Worm (Caenorhabditis elegans) whole organism, early embryonic: ENCODE measurements around the gene C01G10.17.
A peak's percentile ranks its signal among the peaks of the same experiment; 100 is the strongest.

ENCODE experiments used
- B0310.2 ChIP-seq: sonication (generic microtip); optimal IDR thresholded peaks from 2 replicates; lab custom pipeline; 2016; ENCODE audit warnings: mild to moderate bottlenecking, missing genetic modification characterization, missing compliant biosample characterization
- F13C5.2 ChIP-seq: sonication (generic microtip); optimal IDR thresholded peaks from 2 replicates; lab custom pipeline; 2017; ENCODE audit warnings: mild to moderate bottlenecking, missing genetic modification characterization, inconsistent platforms, missing compliant biosample characterization
- aly-1 ChIP-seq: sonication (generic microtip); optimal IDR thresholded peaks from 2 replicates; lab custom pipeline; 2016; ENCODE audit warnings: missing genetic modification characterization, missing compliant biosample characterization
- ama-1 ChIP-seq: fragments of 150-350 bp; optimal IDR thresholded peaks from 2 replicates; lab custom pipeline; 2014
- ceh-13 ChIP-seq: fragments of 200-800 bp; sonication (Bioruptor generic); optimal IDR thresholded peaks from 2 replicates; lab custom pipeline; 2018; ENCODE audit warnings: mild to moderate bottlenecking, missing genetic modification characterization, missing compliant biosample characterization
- ceh-36 ChIP-seq: sonication (generic microtip); optimal IDR thresholded peaks from 2 replicates; lab custom pipeline; 2016; ENCODE audit warnings: missing genetic modification characterization, inconsistent platforms, missing compliant biosample characterization
- ets-7 ChIP-seq: sonication (generic microtip); optimal IDR thresholded peaks from 2 replicates; lab custom pipeline; 2016; ENCODE audit warnings: missing genotype, missing genetic modification characterization, missing compliant biosample characterization
- flt-1 ChIP-seq: fragments of 200-800 bp; sonication (Bioruptor generic); IDR thresholded peaks from 2 replicates; pipeline ENCODE4 v1.3.6; 2022; ENCODE audit warnings: missing genetic modification characterization, missing compliant biosample characterization
- hmbx-1 ChIP-seq: sonication (generic microtip); optimal IDR thresholded peaks from 2 replicates; lab custom pipeline; 2016; ENCODE audit warnings: mild to moderate bottlenecking, missing genetic modification characterization, missing compliant biosample characterization
- hmg-4 ChIP-seq: fragments of 200-800 bp; sonication (Bioruptor generic); optimal IDR thresholded peaks from 2 replicates; lab custom pipeline; 2018; ENCODE audit warnings: mild to moderate bottlenecking, missing genetic modification characterization, missing compliant biosample characterization
- hnd-1 ChIP-seq: sonication (generic microtip); optimal IDR thresholded peaks from 2 replicates; lab custom pipeline; 2016; ENCODE audit warnings: missing genetic modification characterization, missing compliant biosample characterization
- pes-1 ChIP-seq: fragments of 200-800 bp; sonication (Bioruptor generic); IDR thresholded peaks from 2 replicates; pipeline ENCODE4 v1.3.6; 2022; ENCODE audit warnings: missing genetic modification reagents, missing genetic modification characterization, missing compliant biosample characterization
- scrt-1 ChIP-seq: fragments of 200-800 bp; sonication (Bioruptor generic); IDR thresholded peaks from 2 replicates; pipeline ENCODE4 v1.3.6; 2022; ENCODE audit warnings: missing genetic modification characterization, missing compliant biosample characterization
- sea-1 ChIP-seq: fragments of 200-800 bp; sonication (Bioruptor generic); conservative IDR thresholded peaks from 2 replicates; pipeline ENCODE4 v1.3.6; 2022; ENCODE audit warnings: missing genetic modification characterization, missing compliant biosample characterization
- tbx-11 ChIP-seq: fragments of 200-800 bp; sonication (Bioruptor generic); IDR thresholded peaks from 2 replicates; pipeline ENCODE4 v1.3.6; 2022; ENCODE audit warnings: missing genetic modification characterization, missing compliant biosample characterization
- tbx-37 ChIP-seq: fragments of 200-800 bp; sonication (Bioruptor generic); conservative IDR thresholded peaks from 2 replicates; pipeline ENCODE4 v1.3.6; 2022; ENCODE audit warnings: missing genetic modification reagents, missing genetic modification characterization, missing compliant biosample characterization
- tra-4 ChIP-seq: sonication (generic microtip); optimal IDR thresholded peaks from 2 replicates; lab custom pipeline; 2017; ENCODE audit warnings: missing genetic modification characterization, missing compliant biosample characterization

The C01G10.17 gene

DNA sequence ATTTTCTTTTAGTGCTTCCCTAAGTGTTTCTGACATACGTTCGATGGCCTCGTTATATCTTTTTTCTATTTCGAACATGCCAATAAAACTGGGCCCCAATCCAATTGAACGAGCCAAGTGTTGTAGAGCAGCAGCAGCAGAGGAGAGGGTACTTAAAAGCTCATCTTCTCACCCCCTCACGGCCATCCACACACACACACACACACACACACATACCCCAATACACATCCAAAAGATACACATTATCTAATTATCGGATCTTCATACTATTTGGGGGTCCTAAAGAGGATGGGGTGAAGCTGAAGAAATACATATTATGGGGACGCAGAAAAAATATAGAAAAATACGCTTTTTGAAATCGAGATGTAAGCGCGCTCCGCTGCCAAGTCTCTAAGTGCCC is 17.8 kb upstream of the C01G10.17 start:
- TF ChIP-seq scrt-1 (GFP tag; lab: Robert Waterston, UW): no peak
- 0 out of 2 replicates have a peak, but pooled peaks have one; percentile 24 for TF ChIP-seq tbx-11 (GFP tag; lab: Robert Waterston, UW)
- TF ChIP-seq ama-1 (lab: Kevin White, UChicago): no peak

DNA sequence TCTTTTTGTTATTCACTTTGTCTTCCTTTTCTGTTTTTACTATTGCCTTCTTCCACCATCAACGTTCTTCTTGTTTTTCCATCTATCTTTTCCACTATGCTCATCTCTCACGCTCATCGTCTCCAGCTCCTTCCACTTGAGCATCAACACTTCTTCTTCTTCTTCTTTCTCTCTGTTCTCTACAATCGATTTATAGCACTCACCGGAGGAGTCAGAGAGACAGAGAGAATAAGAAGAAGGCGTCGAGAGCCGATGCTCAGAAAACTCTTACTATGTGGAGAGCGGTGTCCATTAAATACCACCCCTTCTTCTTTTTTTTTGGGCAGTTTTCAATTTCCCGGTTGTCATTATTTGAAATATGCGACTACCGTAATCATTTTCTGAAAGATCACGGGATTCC is 15.7 kb upstream of the C01G10.17 start:
- TF ChIP-seq ceh-36 (tag; lab: Kevin White, UChicago): no peak
- no peak for TF ChIP-seq B0310.2
- TF ChIP-seq F13C5.2: no peak
- no peak for TF ChIP-seq scrt-1 (GFP tag; lab: Robert Waterston, UW)
- TF ChIP-seq tbx-11 (GFP tag; lab: Robert Waterston, UW): no peak
- no peak for TF ChIP-seq ceh-13
- TF ChIP-seq hmbx-1 (tag; lab: Kevin White, UChicago): no peak
- TF ChIP-seq hmg-4 (GFP tag; lab: Kevin White, UChicago): no peak
- no peak for TF ChIP-seq tbx-37 (GFP tag; lab: Robert Waterston, UW)
- no peak for TF ChIP-seq pes-1 (GFP tag; lab: Robert Waterston, UW)
- no peak for TF ChIP-seq tra-4
- TF ChIP-seq hnd-1 (tag; lab: Kevin White, UChicago): no peak
- TF ChIP-seq ama-1 (lab: Kevin White, UChicago): no peak
- TF ChIP-seq sea-1: no peak
- TF ChIP-seq aly-1 (tag; lab: Kevin White, UChicago): no peak
- TF ChIP-seq ets-7: no peak
- TF ChIP-seq flt-1 (GFP tag; lab: Robert Waterston, UW): no peak

- TF ChIP-seq ama-1 (lab: Kevin White, UChicago) (no peak), ceh-13 (no peak), hmg-4 (GFP tag; lab: Kevin White, UChicago) (no peak), scrt-1 (GFP tag; lab: Robert Waterston, UW) (no peak), hnd-1 (tag; lab: Kevin White, UChicago) (no peak), tra-4 (no peak), hmbx-1 (tag; lab: Kevin White, UChicago) (no peak), aly-1 (tag; lab: Kevin White, UChicago) (no peak), tbx-11 (GFP tag; lab: Robert Waterston, UW) (no peak), sea-1 (no peak), ets-7 (no peak), flt-1 (GFP tag; lab: Robert Waterston, UW) (no peak), pes-1 (GFP tag; lab: Robert Waterston, UW) (no peak), F13C5.2 (no peak), tbx-37 (GFP tag; lab: Robert Waterston, UW) (no peak)
Measured at ce11 chrV:15078560-15078959, 12.0 kb upstream of the C01G10.17 start.

ce11 chrV:15082291-15082690 is 8.3 kb upstream of the C01G10.17 start, which contains the start of the genes C01G10.10 and C01G10.9:
TSS of gene C01G10.10 (minus strand) at chrV:15082441.
TSS of gene C01G10.9 (plus strand) at chrV:15082530.
- no peak for TF ChIP-seq pes-1 (GFP tag; lab: Robert Waterston, UW)
- TF ChIP-seq scrt-1 (GFP tag; lab: Robert Waterston, UW): no peak
- no peak for TF ChIP-seq hmg-4 (GFP tag; lab: Kevin White, UChicago)
- no peak for TF ChIP-seq ceh-13
- TF ChIP-seq ceh-36 (tag; lab: Kevin White, UChicago): no peak
- TF ChIP-seq B0310.2: no peak
- no peak for TF ChIP-seq hnd-1 (tag; lab: Kevin White, UChicago)
- peak; percentile 60 for TF ChIP-seq tbx-37 (GFP tag; lab: Robert Waterston, UW)
- TF ChIP-seq F13C5.2: peak; percentile 31
- TF ChIP-seq tra-4: peak; percentile 4
- no peak for TF ChIP-seq ets-7
- no peak for TF ChIP-seq flt-1 (GFP tag; lab: Robert Waterston, UW)
- no peak for TF ChIP-seq hmbx-1 (tag; lab: Kevin White, UChicago)
- no peak for TF ChIP-seq ama-1 (lab: Kevin White, UChicago)
- TF ChIP-seq sea-1: no peak
- TF ChIP-seq aly-1 (tag; lab: Kevin White, UChicago): no peak
- TF ChIP-seq tbx-11 (GFP tag; lab: Robert Waterston, UW): no peak

- TF ChIP-seq ceh-13 (no peak), sea-1 (peak; percentile 62; the same call in 1 of the 2 replicates)
Measured at ce11 chrV:15083659-15084058, 6.9 kb upstream of the C01G10.17 start.

DNA sequence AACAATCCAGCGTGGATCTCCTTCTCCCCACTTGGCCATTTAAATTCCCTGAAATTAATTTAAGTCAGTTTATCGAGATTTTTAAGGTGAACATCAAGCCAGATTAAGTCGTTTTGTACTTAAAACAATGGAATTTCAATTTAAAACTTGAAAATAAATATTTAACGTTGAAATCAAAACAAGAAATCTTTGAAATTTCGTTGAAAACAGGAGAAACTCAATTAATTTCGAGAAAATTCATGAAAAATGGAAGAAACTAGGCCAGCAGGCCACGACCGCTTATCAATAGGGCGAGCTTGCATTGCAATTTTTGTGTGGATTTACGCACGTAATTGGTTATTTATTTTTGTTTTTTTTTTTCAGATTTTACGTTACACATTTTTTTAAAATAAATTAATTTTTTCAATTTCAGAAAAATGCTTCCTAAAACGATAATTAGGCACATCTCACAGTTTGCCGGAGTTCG is 5.2 kb upstream of the C01G10.17 start, which contains the start of the genes ahsa-1 and C01G10.7:
ahsa-1 (minus strand) TSS at position 51 of the 466 bp plus-strand sequence.
C01G10.7 (plus strand) TSS at position 413 of the 466 bp plus-strand sequence.
- TF ChIP-seq ets-7: peak; percentile 16
- TF ChIP-seq tbx-37 (GFP tag; lab: Robert Waterston, UW): peak; percentile 70
- 0 out of 2 replicates have a peak, but pooled peaks have one; percentile 24 for TF ChIP-seq flt-1 (GFP tag; lab: Robert Waterston, UW)
- no peak for TF ChIP-seq scrt-1 (GFP tag; lab: Robert Waterston, UW)
- no peak for TF ChIP-seq hmg-4 (GFP tag; lab: Kevin White, UChicago)
- peak; percentile 78 for TF ChIP-seq pes-1 (GFP tag; lab: Robert Waterston, UW)
- TF ChIP-seq aly-1 (tag; lab: Kevin White, UChicago): no peak
- no peak for TF ChIP-seq B0310.2
- TF ChIP-seq sea-1: no peak
- no peak for TF ChIP-seq tbx-11 (GFP tag; lab: Robert Waterston, UW)
- peak; percentile 64 for TF ChIP-seq F13C5.2
- TF ChIP-seq tra-4: no peak
- TF ChIP-seq hmbx-1 (tag; lab: Kevin White, UChicago): peak; percentile 6
- peak; percentile 10 for TF ChIP-seq hnd-1 (tag; lab: Kevin White, UChicago)

DNA sequence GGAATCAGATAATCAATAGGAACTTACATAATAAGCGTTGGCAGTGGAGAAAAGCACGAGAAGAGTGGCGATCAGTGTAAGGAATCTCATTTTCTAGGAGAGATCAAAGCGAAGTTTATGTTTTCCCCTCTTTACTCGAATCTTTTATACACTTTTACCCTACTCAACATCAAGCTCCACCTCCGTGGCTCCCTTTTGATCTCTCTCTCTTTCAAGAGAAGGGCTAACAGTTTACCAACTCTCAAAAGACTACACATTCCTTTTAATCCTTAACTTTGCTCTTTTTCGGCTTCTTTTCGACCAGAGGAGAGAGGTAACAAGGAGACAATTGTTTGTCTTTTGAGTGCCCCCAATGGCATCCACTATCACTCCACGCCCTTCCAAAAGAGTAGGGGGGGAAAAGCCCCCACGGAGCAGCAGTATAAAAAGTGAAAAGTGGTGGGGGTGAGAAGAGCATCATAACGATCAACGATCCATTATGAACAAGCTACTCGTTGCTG is 3.3 kb upstream of the C01G10.17 start, which contains the start of the genes C01G10.15 and C01G10.6:
C01G10.15 (minus strand) TSS at position 101 of the 500 bp plus-strand sequence.
C01G10.6 (plus strand) TSS at position 450 of the 500 bp plus-strand sequence.
- TF ChIP-seq ceh-36 (tag; lab: Kevin White, UChicago) (no peak), flt-1 (GFP tag; lab: Robert Waterston, UW) (no peak), tbx-37 (GFP tag; lab: Robert Waterston, UW) (no peak), ceh-13 (no peak), aly-1 (tag; lab: Kevin White, UChicago) (no peak), B0310.2 (no peak), hnd-1 (tag; lab: Kevin White, UChicago) (no peak), ama-1 (lab: Kevin White, UChicago) (no peak), tbx-11 (GFP tag; lab: Robert Waterston, UW) (no peak), scrt-1 (GFP tag; lab: Robert Waterston, UW) (no peak), pes-1 (GFP tag; lab: Robert Waterston, UW) (no peak), hmg-4 (GFP tag; lab: Kevin White, UChicago) (no peak), F13C5.2 (no peak), tra-4 (no peak), sea-1 (no peak), ets-7 (no peak), hmbx-1 (tag; lab: Kevin White, UChicago) (no peak)
